Worm (Caenorhabditis elegans): ENCODE measurements around the gene eif-2A.

DNA sequence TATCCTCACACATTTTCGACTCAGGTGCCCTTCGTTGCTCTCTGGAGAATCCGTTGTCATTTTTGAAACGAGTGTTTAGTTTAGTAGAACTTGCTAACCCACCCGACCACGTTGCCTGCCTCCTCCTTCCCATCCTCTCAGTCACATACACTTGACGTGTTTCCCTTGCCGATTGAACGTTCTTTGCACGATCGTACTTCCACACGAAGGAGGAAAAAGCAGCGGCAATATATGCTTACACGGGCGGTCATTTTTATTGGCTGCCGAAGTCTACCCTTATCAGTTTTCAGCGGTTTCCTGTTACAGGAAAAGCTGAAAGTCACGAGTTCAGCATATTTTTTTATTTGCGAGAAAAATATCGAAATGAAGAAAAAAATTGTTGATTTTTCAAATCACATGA is 26.8 kb upstream of the eif-2A start:
- TF ChIP-seq lin-15B (tag; optimal IDR thresholded peaks at IDR 0.05) = peak; percentile 14
- peak; percentile 75 for TF ChIP-seq jun-1 (tag; optimal IDR thresholded peaks at IDR 0.05)
- TF ChIP-seq nhr-11 (tag; optimal IDR thresholded peaks at IDR 0.05) = no peak
